Fruit fly (Drosophila melanogaster) whole organism, embryonic: ENCODE measurements around the gene CG15725.

Experiments
- Atf3 ChIP-seq: fragments of 200-800 bp; sonication (Bioruptor generic); optimal IDR thresholded peaks from 3 replicates; lab custom pipeline; 2016; ENCODE audit warnings: missing biosample characterization, missing genetic modification characterization
- Atf6 ChIP-seq: fragments of 200-800 bp; sonication (Bioruptor generic); IDR thresholded peaks from 2 replicates; pipeline ENCODE4 v1.3.6; 2022; ENCODE audit warnings: missing biosample characterization, missing genetic modification characterization
- CG17359 ChIP-seq: fragments of 200-800 bp; sonication (Bioruptor generic); optimal IDR thresholded peaks from 3 replicates; lab custom pipeline; 2018; ENCODE audit warnings: missing biosample characterization, mild to moderate bottlenecking, missing genetic modification characterization, moderate library complexity
- HLH54F ChIP-seq: fragments of 200-800 bp; sonication (Bioruptor generic); optimal IDR thresholded peaks from 3 replicates; lab custom pipeline; 2016; ENCODE audit warnings: missing biosample characterization, missing genetic modification characterization
- Hr78 ChIP-seq, 2 experiments: fragments of 200-800 bp in 1 of 2; fragments of >200 bp in 1 of 2; sonication (Bioruptor generic) in 1 of 2; optimal IDR thresholded peaks; 2 replicates each; lab custom pipeline; 2017 to 2019; ENCODE audit warnings: missing biosample characterization in 2 of 2, missing genetic modification characterization in 2 of 2, mild to moderate bottlenecking in 1 of 2, moderate library complexity in 1 of 2
- Lpt ChIP-seq: fragments of >200 bp; optimal IDR thresholded peaks from 2 replicates; lab custom pipeline; 2018; ENCODE audit warnings: missing biosample characterization, missing genetic modification characterization
- chif ChIP-seq, 2 experiments: fragments of 200-800 bp; sonication (Bioruptor generic); optimal IDR thresholded peaks; 3 replicates each; lab custom pipeline; 2016; ENCODE audit warnings: missing biosample characterization in 2 of 2, missing genetic modification characterization in 2 of 2
- h ChIP-seq: fragments of >200 bp; optimal IDR thresholded peaks from 2 replicates; lab custom pipeline; 2017
- hkb ChIP-seq, 2 experiments: fragments of 200-800 bp in 1 of 2; fragments of >200 bp in 1 of 2; sonication (Bioruptor generic) in 1 of 2; IDR thresholded peaks in 1 of 2; optimal IDR thresholded peaks in 1 of 2; 2 replicates each; pipeline versions ENCODE4 v1.3.6 to Lab custom; 2017 to 2022; ENCODE audit warnings: missing biosample characterization in 1 of 2, missing genetic modification characterization in 1 of 2
- oc ChIP-seq: fragments of 200-800 bp; sonication (Bioruptor generic); optimal IDR thresholded peaks from 2 replicates; lab custom pipeline; 2018; ENCODE audit warnings: missing biosample characterization, mild to moderate bottlenecking, missing genetic modification characterization, moderate library complexity
- pan ChIP-seq, 4 experiments: fragments of >200 bp in 3 of 4; fragments of 200-800 bp in 1 of 4; sonication (Bioruptor generic) in 1 of 4; optimal IDR thresholded peaks in 3 of 4; IDR thresholded peaks in 1 of 4; 2 replicates each; pipeline versions ENCODE4 v1.3.6 to Lab custom; 2017 to 2022; ENCODE audit warnings: missing biosample characterization in 2 of 4, missing genetic modification characterization in 2 of 4, mixed read lengths in 1 of 4
- sr ChIP-seq: fragments of 200-800 bp; sonication (Bioruptor generic); IDR thresholded peaks from 3 replicates; pipeline ENCODE4 v1.3.6; 2022; ENCODE audit warnings: missing biosample characterization, missing genetic modification characterization

DNA sequence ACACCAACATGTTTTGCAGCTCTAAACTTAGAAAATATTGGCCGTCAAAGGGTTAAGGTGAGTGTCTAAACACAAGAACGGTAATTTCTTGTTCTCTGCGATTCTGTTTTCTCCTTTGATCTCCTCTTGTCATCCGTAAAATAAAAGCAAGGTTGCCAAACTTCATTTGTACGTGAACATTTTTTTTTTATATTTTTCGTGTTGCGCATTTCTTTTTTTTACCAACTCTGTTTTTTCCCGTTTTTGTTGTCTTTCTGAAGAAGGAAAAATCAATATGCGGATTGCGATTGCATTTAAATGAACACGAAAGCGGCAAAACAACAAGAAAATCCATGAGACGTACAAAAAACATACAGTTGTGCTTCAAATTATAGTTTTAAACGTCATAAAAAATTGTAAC, 34.1 kb downstream of the CG15725 start:
- TF ChIP-seq HLH54F (GFP tag; lab: Kevin White, UChicago): no peak
- no peak for TF ChIP-seq pan (optimal IDR thresholded peaks at IDR 0.05; lab: Kevin White, UChicago)
- no peak for TF ChIP-seq pan (GFP tag; optimal IDR thresholded peaks at IDR 0.05 in 1 of 2, IDR thresholded peaks at IDR 0.05 in 1 of 2)
- no peak for TF ChIP-seq chif (GFP tag; optimal IDR thresholded peaks at IDR 0.05; lab: Kevin White, UChicago)
- TF ChIP-seq sr (GFP tag; lab: Robert Waterston, UW): no peak
- no peak for TF ChIP-seq Lpt (GFP tag; lab: Kevin White, UChicago)
- TF ChIP-seq oc (tag; lab: Kevin White, UChicago): no peak
- TF ChIP-seq h (lab: Kevin White, UChicago): no peak
- no peak for TF ChIP-seq Atf6 (GFP tag; lab: Robert Waterston, UW)
- no peak for TF ChIP-seq CG17359 (tag; lab: Kevin White, UChicago)
- no peak for TF ChIP-seq hkb (optimal IDR thresholded peaks at IDR 0.05; lab: Kevin White, UChicago)
- no peak for TF ChIP-seq hkb (GFP tag; IDR thresholded peaks at IDR 0.05; lab: Robert Waterston, UW)
- no peak for TF ChIP-seq Atf3
- no peak for TF ChIP-seq Hr78 (GFP tag; optimal IDR thresholded peaks at IDR 0.05; lab: Kevin White, UChicago)
